Fruit fly (Drosophila melanogaster): Measurements from ENCODE around the gene CG13907.

CG13907 gene

dm6 chr3L:857063-858015 lies 24.5 kb downstream of the CG13907 start, which contains the start of gene dpr20 (continued):
- no peak for TF ChIP-seq mld (GFP tag; IDR thresholded peaks at IDR 0.05; ENCODE audit: partially characterized antibody)
- TF ChIP-seq crp (GFP tag; optimal IDR thresholded peaks at IDR 0.05), result peak in 1 of 2 experiments; percentile 6
- TF ChIP-seq CG10959 (GFP tag; IDR thresholded peaks at IDR 0.05), result peak; percentile 36
- TF ChIP-seq CG2116 (GFP tag; optimal IDR thresholded peaks at IDR 0.05), result no peak
- peak; percentile 87 for TF ChIP-seq Xrp1 (GFP tag; IDR thresholded peaks at IDR 0.05)
- peak; percentile 65 for TF ChIP-seq az2 (GFP tag; optimal IDR thresholded peaks at IDR 0.05)
- peak; percentile 86 for TF ChIP-seq CG34422 (GFP tag; IDR thresholded peaks at IDR 0.05)
- TF ChIP-seq seq (GFP tag; IDR thresholded peaks at IDR 0.05), result peak; percentile 81
- TF ChIP-seq Bgb (GFP tag; IDR thresholded peaks at IDR 0.05; ENCODE audit: partially characterized antibody), result no peak
- no peak for TF ChIP-seq D (optimal IDR thresholded peaks at IDR 0.05)
- peak; percentile 27 for TF ChIP-seq D (GFP tag; optimal IDR thresholded peaks at IDR 0.05)
- peak; percentile 76 for TF ChIP-seq CG4730 (GFP tag; IDR thresholded peaks at IDR 0.05)
- TF ChIP-seq CG10147 (GFP tag; optimal IDR thresholded peaks at IDR 0.05), result peak; percentile 62
- peak; percentile 85 for TF ChIP-seq NfI (GFP tag; optimal IDR thresholded peaks at IDR 0.05)
- TF ChIP-seq Eip74EF (GFP tag; optimal IDR thresholded peaks at IDR 0.05), result no peak
- peak; percentile 96 for TF ChIP-seq Ets65A (GFP tag)
- no peak for TF ChIP-seq Opbp (GFP tag; IDR thresholded peaks at IDR 0.05; ENCODE audit: partially characterized antibody)
- TF ChIP-seq CG15696 (tag; optimal IDR thresholded peaks at IDR 0.05), result peak; percentile 48
- TF ChIP-seq fd96Cb (tag; optimal IDR thresholded peaks at IDR 0.05), result peak; percentile 65
- peak; percentile 95 for TF ChIP-seq slbo (GFP tag; IDR thresholded peaks at IDR 0.05)
- peak; percentile 40 for TF ChIP-seq pros (GFP tag; optimal IDR thresholded peaks at IDR 0.05)
- peak; percentile 73 for TF ChIP-seq CG10209 (GFP tag; optimal IDR thresholded peaks at IDR 0.05)
- TF ChIP-seq ara (GFP tag; IDR thresholded peaks at IDR 0.05), result peak; percentile 64
- TF ChIP-seq CG9817 (tag; optimal IDR thresholded peaks at IDR 0.05), result peak; percentile 80
- TF ChIP-seq CG3065 (GFP tag; optimal IDR thresholded peaks at IDR 0.05), result no peak
- TF ChIP-seq NC2α (GFP tag; optimal IDR thresholded peaks at IDR 0.05), result no peak
- TF ChIP-seq PHDP (tag; optimal IDR thresholded peaks at IDR 0.05), result peak; percentile 80
- TF ChIP-seq zfh1 (GFP tag; IDR thresholded peaks at IDR 0.05), result peak; percentile 86
- TF ChIP-seq sima (GFP tag; optimal IDR thresholded peaks at IDR 0.05), result no peak
- peak; percentile 85 for TF ChIP-seq CG11093 (GFP tag; IDR thresholded peaks at IDR 0.05)
- TF ChIP-seq CoRest (tag; optimal IDR thresholded peaks at IDR 0.05), result peak; percentile 71
- TF ChIP-seq CG13624 (GFP tag; optimal IDR thresholded peaks at IDR 0.05), result peak; percentile 76
- peak; percentile 74 for TF ChIP-seq CG14050 (GFP tag; IDR thresholded peaks at IDR 0.05)
- no peak for TF ChIP-seq kah (GFP tag; optimal IDR thresholded peaks at IDR 0.05)
- TF ChIP-seq Hand (GFP tag; optimal IDR thresholded peaks at IDR 0.05), result peak; percentile 63
- TF ChIP-seq MBD-R2 (GFP tag; IDR thresholded peaks at IDR 0.05), result peak; percentile 77
- TF ChIP-seq CG12155 (GFP tag; optimal IDR thresholded peaks at IDR 0.05), result peak; percentile 73
- TF ChIP-seq CG7928 (GFP tag; optimal IDR thresholded peaks at IDR 0.05), result peak; percentile 48
- no peak; the same call in 1 of the 2 replicates for TF ChIP-seq Ravus (GFP tag; IDR thresholded peaks at IDR 0.05)
- no peak for TF ChIP-seq unc-4 (GFP tag; IDR thresholded peaks at IDR 0.05; ENCODE audit: partially characterized antibody)
- peak; percentile 40 for TF ChIP-seq CG18011 (GFP tag; optimal IDR thresholded peaks at IDR 0.05)
- TF ChIP-seq corto (GFP tag; optimal IDR thresholded peaks at IDR 0.05), result no peak
- peak; percentile 77 for TF ChIP-seq HHEX (GFP tag; optimal IDR thresholded peaks at IDR 0.05)
- peak; percentile 88 for TF ChIP-seq ranshi (GFP tag; IDR thresholded peaks at IDR 0.05)
- TF ChIP-seq B-H2 (GFP tag; optimal IDR thresholded peaks at IDR 0.05), result peak; percentile 92
- no peak for TF ChIP-seq CG10431 (GFP tag; optimal IDR thresholded peaks at IDR 0.05)
- TF ChIP-seq Six4 (GFP tag; optimal IDR thresholded peaks at IDR 0.05), result peak; percentile 44
- TF ChIP-seq eve (GFP tag; optimal IDR thresholded peaks at IDR 0.05), result no peak
